Worm (Caenorhabditis elegans): ENCODE results near the gene aman-2.

aman-2 gene

DNA sequence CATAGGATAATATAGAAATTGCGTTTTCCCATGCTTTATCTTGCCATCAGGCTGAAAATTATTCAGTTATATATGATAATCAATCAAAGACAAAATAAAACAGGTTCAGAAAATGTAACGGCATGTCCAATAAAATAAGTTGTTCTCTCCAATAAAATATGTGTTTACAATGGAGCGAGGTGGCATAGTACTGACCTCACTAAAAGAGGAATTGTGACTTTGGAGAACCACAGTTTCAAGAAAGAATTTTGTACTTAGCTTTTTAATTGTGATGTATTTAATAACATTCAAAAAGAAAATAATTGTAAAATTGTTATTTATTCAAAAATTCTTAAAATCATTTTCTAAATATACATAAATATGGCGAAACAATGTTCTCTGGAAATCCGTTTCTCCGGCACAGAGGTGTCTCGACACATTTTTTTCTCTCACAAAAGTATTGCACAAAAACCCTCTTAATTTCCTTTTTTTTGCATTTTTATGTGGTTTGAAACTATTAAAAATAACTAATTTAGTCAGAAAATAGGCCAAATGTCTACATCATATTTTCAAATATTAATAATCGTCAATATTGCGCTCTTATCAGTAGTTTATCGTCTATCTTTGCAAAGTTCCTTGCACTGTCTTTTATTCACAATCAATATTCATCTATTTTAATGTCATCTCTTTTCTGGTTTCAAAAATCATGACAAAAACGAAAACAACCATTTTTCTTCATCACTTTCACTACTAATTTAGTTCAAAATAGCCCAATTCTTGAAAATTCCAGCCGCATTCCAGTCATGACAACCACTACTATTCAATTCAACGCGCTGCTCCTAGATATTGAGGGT is at the start of gene aman-2, which contains the start of gene F58H1.3:
Gene aman-2, minus strand, starts transcription at position 51 of the 833 bp plus-strand sequence.
Gene F58H1.3, plus strand, starts transcription at position 783 of the 833 bp plus-strand sequence.
- TF ChIP-seq ref-1 (GFP tag; conservative IDR thresholded peaks at IDR 0.05) (no peak), cog-1 (tag; optimal IDR thresholded peaks at IDR 0.05) (peak; percentile 81), med-1 (GFP tag; optimal IDR thresholded peaks at IDR 0.05; ENCODE audit: insufficient read depth) (no peak), flt-1 (GFP tag; IDR thresholded peaks at IDR 0.05) (no peak), ztf-23 (GFP tag; IDR thresholded peaks at IDR 0.05) (peak; percentile 78), tab-1 (GFP tag; IDR thresholded peaks at IDR 0.05) (no peak), ztf-29 (GFP tag; IDR thresholded peaks at IDR 0.05) (no peak), T22C8.4 (GFP tag; IDR thresholded peaks at IDR 0.05) (no peak), klf-2 (GFP tag; conservative IDR thresholded peaks at IDR 0.05) (no peak)

- 0 out of 2 replicates have a peak, but pooled peaks have one; percentile 26 for TF ChIP-seq flt-1 (GFP tag; IDR thresholded peaks at IDR 0.05)
- TF ChIP-seq med-1 (GFP tag; optimal IDR thresholded peaks at IDR 0.05; ENCODE audit: insufficient read depth), result no peak
- no peak for TF ChIP-seq T22C8.4 (GFP tag; IDR thresholded peaks at IDR 0.05)
Measured at ce11 chrV:11982309-11982708, 49.3 kb upstream of the aman-2 start, which contains the start of gene rpt-1. TSS of gene rpt-1 (minus strand) at chrV:11982397.

ce11 chrV:11979673-11980561 is 46.9 kb upstream of the aman-2 start, which contains the start of gene snr-4:
TSS of gene snr-4 (minus strand) at chrV:11979723.
- peak; percentile 94 for TF ChIP-seq ztf-29 (GFP tag; IDR thresholded peaks at IDR 0.05)
- peak; percentile 41; the same call in 1 of the 2 replicates for TF ChIP-seq ref-1 (GFP tag; conservative IDR thresholded peaks at IDR 0.05)
- peak; percentile 75; the same call in 1 of the 2 replicates for TF ChIP-seq ztf-23 (GFP tag; IDR thresholded peaks at IDR 0.05)
- peak; percentile 87 for TF ChIP-seq flt-1 (GFP tag; IDR thresholded peaks at IDR 0.05)
- TF ChIP-seq tab-1 (GFP tag; IDR thresholded peaks at IDR 0.05), result 0 out of 2 replicates have a peak, but pooled peaks have one; percentile 72
- peak; percentile 28 for TF ChIP-seq cog-1 (tag; optimal IDR thresholded peaks at IDR 0.05)
- TF ChIP-seq med-1 (GFP tag; optimal IDR thresholded peaks at IDR 0.05; ENCODE audit: insufficient read depth), result no peak
- no peak for TF ChIP-seq klf-2 (GFP tag; conservative IDR thresholded peaks at IDR 0.05)
- no peak for TF ChIP-seq T22C8.4 (GFP tag; IDR thresholded peaks at IDR 0.05)

DNA sequence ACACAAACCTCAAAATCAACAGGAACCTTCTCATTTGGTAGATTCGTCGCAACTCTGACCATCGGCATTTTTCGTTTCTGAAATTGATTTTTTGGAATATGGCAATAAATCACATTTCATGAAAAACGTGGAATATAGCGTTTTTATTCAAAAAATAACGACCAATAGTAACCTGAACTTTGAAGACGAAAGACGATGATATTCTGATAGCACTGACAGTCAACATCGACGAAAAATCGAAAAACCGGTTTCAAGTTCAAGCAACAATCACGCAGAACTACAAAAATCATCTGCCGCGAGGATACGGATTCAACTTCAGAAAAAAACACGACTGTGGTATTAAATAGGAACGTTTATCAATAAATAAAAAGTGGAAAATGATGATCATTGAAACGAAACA is 45.1 kb upstream of the aman-2 start, which contains the start of gene mif-2:
Gene mif-2, minus strand, starts transcription at position 281 of the 400 bp plus-strand sequence.
- no peak for TF ChIP-seq ztf-23 (GFP tag; IDR thresholded peaks at IDR 0.05)
- no peak for TF ChIP-seq klf-2 (GFP tag; conservative IDR thresholded peaks at IDR 0.05)
- no peak for TF ChIP-seq med-1 (GFP tag; optimal IDR thresholded peaks at IDR 0.05; ENCODE audit: insufficient read depth)
- no peak for TF ChIP-seq cog-1 (tag; optimal IDR thresholded peaks at IDR 0.05)
- no peak for TF ChIP-seq flt-1 (GFP tag; IDR thresholded peaks at IDR 0.05)
- TF ChIP-seq ref-1 (GFP tag; conservative IDR thresholded peaks at IDR 0.05), result no peak
- TF ChIP-seq T22C8.4 (GFP tag; IDR thresholded peaks at IDR 0.05), result no peak

- no peak for TF ChIP-seq klf-2 (GFP tag; conservative IDR thresholded peaks at IDR 0.05)
- no peak for TF ChIP-seq tab-1 (GFP tag; IDR thresholded peaks at IDR 0.05)
- no peak for TF ChIP-seq ztf-29 (GFP tag; IDR thresholded peaks at IDR 0.05)
- no peak for TF ChIP-seq med-1 (GFP tag; optimal IDR thresholded peaks at IDR 0.05; ENCODE audit: insufficient read depth)
- no peak for TF ChIP-seq flt-1 (GFP tag; IDR thresholded peaks at IDR 0.05)
Measured at ce11 chrV:11976734-11977133, 43.7 kb upstream of the aman-2 start.

DNA sequence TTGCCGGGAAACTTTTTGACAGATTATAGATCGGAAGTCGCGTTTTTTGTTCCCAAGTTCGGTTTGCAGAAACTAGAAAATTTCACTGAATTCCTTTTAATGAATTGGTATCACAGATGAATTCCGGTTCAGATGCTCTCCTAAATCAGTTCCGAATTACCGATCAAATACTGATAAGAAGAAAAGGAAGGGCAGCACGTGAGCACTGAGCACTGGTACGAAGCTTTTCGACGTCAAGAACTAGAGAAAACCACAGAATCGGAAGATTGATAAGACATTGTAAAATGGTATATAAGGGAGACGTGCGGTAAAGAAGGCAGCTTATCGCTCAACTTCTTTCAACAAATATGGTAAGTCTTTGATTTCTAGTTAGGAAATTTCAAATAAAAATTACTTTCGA is 42.2 kb upstream of the aman-2 start, which contains the start of gene cpr-1:
Gene cpr-1, plus strand, starts transcription at position 319 of the 400 bp plus-strand sequence.
- no peak for TF ChIP-seq T22C8.4 (GFP tag; IDR thresholded peaks at IDR 0.05)
- no peak for TF ChIP-seq cog-1 (tag; optimal IDR thresholded peaks at IDR 0.05)
- TF ChIP-seq med-1 (GFP tag; optimal IDR thresholded peaks at IDR 0.05; ENCODE audit: insufficient read depth), result no peak
- no peak for TF ChIP-seq ztf-23 (GFP tag; IDR thresholded peaks at IDR 0.05)
- no peak for TF ChIP-seq klf-2 (GFP tag; conservative IDR thresholded peaks at IDR 0.05)
- TF ChIP-seq flt-1 (GFP tag; IDR thresholded peaks at IDR 0.05), result no peak
- no peak for TF ChIP-seq ztf-29 (GFP tag; IDR thresholded peaks at IDR 0.05)
- no peak for TF ChIP-seq tab-1 (GFP tag; IDR thresholded peaks at IDR 0.05)
- no peak for TF ChIP-seq ref-1 (GFP tag; conservative IDR thresholded peaks at IDR 0.05)

ce11 chrV:11964723-11965122 is 31.7 kb upstream of the aman-2 start, which contains the start of gene F58H1.7:
TSS of gene F58H1.7 (minus strand) at chrV:11964823.
- no peak for TF ChIP-seq klf-2 (GFP tag; conservative IDR thresholded peaks at IDR 0.05)
- no peak for TF ChIP-seq ztf-29 (GFP tag; IDR thresholded peaks at IDR 0.05)
- no peak for TF ChIP-seq tab-1 (GFP tag; IDR thresholded peaks at IDR 0.05)
- no peak for TF ChIP-seq med-1 (GFP tag; optimal IDR thresholded peaks at IDR 0.05; ENCODE audit: insufficient read depth)
- no peak for TF ChIP-seq T22C8.4 (GFP tag; IDR thresholded peaks at IDR 0.05)
- no peak for TF ChIP-seq ref-1 (GFP tag; conservative IDR thresholded peaks at IDR 0.05)
- TF ChIP-seq flt-1 (GFP tag; IDR thresholded peaks at IDR 0.05), result no peak
- no peak for TF ChIP-seq cog-1 (tag; optimal IDR thresholded peaks at IDR 0.05)
- no peak for TF ChIP-seq ztf-23 (GFP tag; IDR thresholded peaks at IDR 0.05)

ce11 chrV:11960831-11961190 is 27.8 kb upstream of the aman-2 start:
- TF ChIP-seq cog-1 (tag; optimal IDR thresholded peaks at IDR 0.05), result no peak
- TF ChIP-seq ztf-29 (GFP tag; IDR thresholded peaks at IDR 0.05), result no peak
- TF ChIP-seq med-1 (GFP tag; optimal IDR thresholded peaks at IDR 0.05; ENCODE audit: insufficient read depth), result no peak
- TF ChIP-seq ztf-23 (GFP tag; IDR thresholded peaks at IDR 0.05), result no peak
- TF ChIP-seq klf-2 (GFP tag; conservative IDR thresholded peaks at IDR 0.05), result no peak
- no peak for TF ChIP-seq ref-1 (GFP tag; conservative IDR thresholded peaks at IDR 0.05)
- no peak for TF ChIP-seq tab-1 (GFP tag; IDR thresholded peaks at IDR 0.05)
- TF ChIP-seq flt-1 (GFP tag; IDR thresholded peaks at IDR 0.05), result no peak
- TF ChIP-seq T22C8.4 (GFP tag; IDR thresholded peaks at IDR 0.05), result no peak

All from whole organism, midembryonic.